Fruit fly (Drosophila melanogaster): ENCODE data around the gene CG11983.

The CG11983 gene

DNA sequence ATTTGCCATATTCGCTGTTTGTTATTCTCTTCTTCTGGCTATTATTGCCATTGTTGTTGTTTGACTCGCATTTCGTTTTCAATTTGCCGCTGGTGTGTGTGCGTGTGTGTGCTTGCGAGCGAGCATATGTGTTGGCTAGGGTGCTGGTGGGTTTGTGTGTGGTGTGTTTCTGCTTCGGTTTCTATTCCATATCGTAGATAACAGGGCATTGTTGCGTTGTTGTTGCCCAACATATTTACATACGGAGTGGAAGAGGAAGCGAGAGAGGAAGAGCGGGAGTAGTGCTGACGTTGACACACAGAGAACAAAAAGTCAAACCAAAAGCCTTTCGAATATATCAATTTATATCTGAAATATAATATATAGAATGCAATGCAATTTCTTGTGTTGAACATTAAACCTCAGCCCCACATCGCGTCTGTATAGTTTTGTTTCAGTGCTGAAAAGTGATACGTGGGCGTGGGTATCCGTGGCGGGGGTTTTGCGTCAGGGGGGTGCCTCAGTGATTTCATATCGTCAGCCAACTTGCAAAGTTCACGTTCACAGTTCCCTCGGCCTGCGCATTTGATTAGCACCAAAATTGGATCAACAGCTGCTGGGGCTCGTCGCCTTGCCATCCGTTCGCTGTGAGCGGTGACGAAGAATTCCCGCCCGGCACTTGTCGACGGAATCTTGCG is 46.5 kb downstream of the CG11983 start (continued):
- TF ChIP-seq lbe (GFP tag; optimal IDR thresholded peaks at IDR 0.05) (peak; percentile 12), Hmx (GFP tag; optimal IDR thresholded peaks at IDR 0.05) (no peak), CG2875 (GFP tag; optimal IDR thresholded peaks at IDR 0.05) (peak; percentile 40), maf-S (GFP tag; optimal IDR thresholded peaks at IDR 0.05) (no peak), Lim3 (GFP tag; IDR thresholded peaks at IDR 0.05) (no peak), D19B (GFP tag; optimal IDR thresholded peaks at IDR 0.05) (no peak), CG6854 (GFP tag; optimal IDR thresholded peaks at IDR 0.05) (peak; percentile 35), abd-A (tag; optimal IDR thresholded peaks at IDR 0.05) (peak; percentile 95), Opbp (GFP tag; IDR thresholded peaks at IDR 0.05; ENCODE audit: partially characterized antibody) (no peak), MTF-1 (GFP tag; optimal IDR thresholded peaks at IDR 0.05; ENCODE audit: borderline replicate concordance) (peak; percentile 40), lov (optimal IDR thresholded peaks at IDR 0.05) (no peak), lov (GFP tag; IDR thresholded peaks at IDR 0.05) (no peak), NFAT (GFP tag; IDR thresholded peaks at IDR 0.05) (no peak), tio (GFP tag; optimal IDR thresholded peaks at IDR 0.05) (peak; percentile 37), CG2712 (tag; optimal IDR thresholded peaks at IDR 0.05) (peak; percentile 70), Pdp1 (GFP tag; optimal IDR thresholded peaks at IDR 0.05) (peak in 1 of 2 experiments; percentile 77), CG18011 (GFP tag; optimal IDR thresholded peaks at IDR 0.05) (peak; percentile 69), CrebB (tag; optimal IDR thresholded peaks at IDR 0.05) (peak; percentile 72), fu2 (GFP tag; optimal IDR thresholded peaks at IDR 0.05) (no peak), ab (GFP tag; optimal IDR thresholded peaks at IDR 0.05) (no peak), Hr51 (GFP tag; optimal IDR thresholded peaks at IDR 0.05) (peak; percentile 31 to 69), CG1603 (tag; optimal IDR thresholded peaks at IDR 0.05) (peak; percentile 89), Dbx (GFP tag; IDR thresholded peaks at IDR 0.05) (no peak), CG4730 (GFP tag; IDR thresholded peaks at IDR 0.05) (no peak), org-1 (GFP tag; optimal IDR thresholded peaks at IDR 0.05) (peak; percentile 34), Usf (GFP tag; optimal IDR thresholded peaks at IDR 0.05) (no peak), CG11723 (GFP tag; optimal IDR thresholded peaks at IDR 0.05) (peak; percentile 20), tx (GFP tag; optimal IDR thresholded peaks at IDR 0.05) (no peak), CG15514 (GFP tag; optimal IDR thresholded peaks at IDR 0.05) (peak; percentile 78), sug (tag; optimal IDR thresholded peaks at IDR 0.05) (peak; percentile 27), CG14667 (GFP tag; IDR thresholded peaks at IDR 0.05) (no peak), Sry-δ (GFP tag; optimal IDR thresholded peaks at IDR 0.05) (no peak), insv (GFP tag; optimal IDR thresholded peaks at IDR 0.05) (no peak), CG8290 (GFP tag; optimal IDR thresholded peaks at IDR 0.05) (no peak), CG8290 (tag; optimal IDR thresholded peaks at IDR 0.05) (peak in 1 of 2 experiments; percentile 89), bsh (GFP tag; optimal IDR thresholded peaks at IDR 0.05) (peak in 1 of 2 experiments; percentile 76), CG12942 (GFP tag; optimal IDR thresholded peaks at IDR 0.05) (peak; percentile 31), gsb (GFP tag; IDR thresholded peaks at IDR 0.05) (no peak), Dll (GFP tag; IDR thresholded peaks at IDR 0.05; ENCODE audit: partially characterized antibody) (no peak), Mrtf (GFP tag; IDR thresholded peaks at IDR 0.05) (no peak), CG6175 (GFP tag; IDR thresholded peaks at IDR 0.05) (no peak), pum (GFP tag; optimal IDR thresholded peaks at IDR 0.05) (no peak), Mad (GFP tag; optimal IDR thresholded peaks at IDR 0.05) (no peak), sr (GFP tag; IDR thresholded peaks at IDR 0.05) (no peak), CG2889 (GFP tag; IDR thresholded peaks at IDR 0.05) (no peak), pan (optimal IDR thresholded peaks at IDR 0.05) (no peak), pan (GFP tag; optimal IDR thresholded peaks at IDR 0.05 in 1 of 2, IDR thresholded peaks at IDR 0.05 in 1 of 2) (no peak), CG12769 (tag; optimal IDR thresholded peaks at IDR 0.05) (peak; percentile 94), H2.0 (GFP tag; IDR thresholded peaks at IDR 0.05) (no peak), inv (GFP tag; IDR thresholded peaks at IDR 0.05; ENCODE audit: partially characterized antibody) (no peak), CG13123 (GFP tag; optimal IDR thresholded peaks at IDR 0.05) (peak; percentile 11)

All from whole organism, embryonic.